Fruit fly (Drosophila melanogaster) whole organism, embryonic: ENCODE results near the gene Art4.
A peak's percentile ranks its signal among the peaks of the same experiment; 100 is the strongest.

Experiments
- Asciz ChIP-seq: fragments of 200-800 bp; sonication (Bioruptor generic); optimal IDR thresholded peaks from 2 replicates; lab custom pipeline; 2017; ENCODE audit warnings: missing biosample characterization, mild to moderate bottlenecking, missing genetic modification characterization, missing genetic modification reagents
- Awh ChIP-seq: fragments of 200-800 bp; sonication (Bioruptor generic); IDR thresholded peaks from 2 replicates; pipeline ENCODE4, ENCODE4 v1.3.6; 2022; ENCODE audit warnings: missing biosample characterization, missing genetic modification characterization
- CG11504 ChIP-seq: fragments of 200-800 bp; sonication (Bioruptor generic); optimal IDR thresholded peaks from 3 replicates; lab custom pipeline; 2019; ENCODE audit warnings: missing biosample characterization, mild to moderate bottlenecking, missing genetic modification characterization, moderate library complexity
- CG11695 ChIP-seq: fragments of 200-800 bp; sonication (Bioruptor generic); IDR thresholded peaks from 3 replicates; pipeline ENCODE4 v1.3.6; 2022; ENCODE audit warnings: missing biosample characterization, missing genetic modification characterization
- CG11696 ChIP-seq: fragments of 200-800 bp; sonication (Bioruptor generic); IDR thresholded peaks from 2 replicates; pipeline ENCODE4 v1.3.6; 2022; ENCODE audit warnings: missing biosample characterization, missing genetic modification characterization
- CG12155 ChIP-seq: fragments of 200-800 bp; sonication (Bioruptor generic); optimal IDR thresholded peaks from 3 replicates; lab custom pipeline; 2016; ENCODE audit warnings: missing biosample characterization, missing genetic modification characterization
- CG12744 ChIP-seq: fragments of 200-800 bp; sonication (Bioruptor generic); optimal IDR thresholded peaks from 2 replicates; lab custom pipeline; 2016; ENCODE audit warnings: missing biosample characterization, missing genetic modification characterization
- CG14860 ChIP-seq: fragments of 200-800 bp; sonication (Bioruptor generic); IDR thresholded peaks from 3 replicates; pipeline ENCODE4 v1.3.6; 2022; ENCODE audit warnings: missing biosample characterization, missing genetic modification characterization; ENCODE audit not compliant: partially characterized antibody
- CG15269 ChIP-seq: fragments of 200-800 bp; sonication (Bioruptor generic); optimal IDR thresholded peaks from 2 replicates; lab custom pipeline; 2018; ENCODE audit warnings: missing biosample characterization, mild to moderate bottlenecking, missing genetic modification characterization, moderate library complexity
- CG17359 ChIP-seq: fragments of 200-800 bp; sonication (Bioruptor generic); optimal IDR thresholded peaks from 3 replicates; lab custom pipeline; 2018; ENCODE audit warnings: missing biosample characterization, mild to moderate bottlenecking, missing genetic modification characterization, moderate library complexity
- CG17361 ChIP-seq: fragments of 200-800 bp; sonication (Bioruptor generic); IDR thresholded peaks from 3 replicates; pipeline ENCODE4 v1.3.6; 2022; ENCODE audit warnings: missing biosample characterization, missing genetic modification characterization
- CG17802 ChIP-seq: fragments of 200-800 bp; sonication (Bioruptor generic); optimal IDR thresholded peaks from 2 replicates; lab custom pipeline; 2018; ENCODE audit warnings: missing biosample characterization, mild to moderate bottlenecking, missing genetic modification characterization, moderate library complexity
- CG2120 ChIP-seq: fragments of 200-800 bp; sonication (Bioruptor generic); optimal IDR thresholded peaks from 3 replicates; lab custom pipeline; 2016; ENCODE audit warnings: missing biosample characterization, missing genetic modification characterization
- CG2202 ChIP-seq: fragments of 200-800 bp; sonication (Bioruptor generic); optimal IDR thresholded peaks from 2 replicates; lab custom pipeline; 2018; ENCODE audit warnings: missing biosample characterization, mild to moderate bottlenecking, missing genetic modification characterization
- CG3065 ChIP-seq: fragments of 200-800 bp; sonication (Bioruptor generic); optimal IDR thresholded peaks from 2 replicates; lab custom pipeline; 2016; ENCODE audit warnings: missing biosample characterization, missing genetic modification characterization
- CG31388 ChIP-seq: fragments of 200-800 bp; sonication (Bioruptor generic); optimal IDR thresholded peaks from 2 replicates; lab custom pipeline; 2016; ENCODE audit warnings: missing biosample characterization, missing genetic modification characterization
- CG32532 ChIP-seq: fragments of 200-800 bp; sonication (Bioruptor generic); IDR thresholded peaks from 2 replicates; pipeline ENCODE4 v1.3.6; 2022; ENCODE audit warnings: missing biosample characterization, missing genetic modification characterization
- CG34422 ChIP-seq: fragments of 200-800 bp; sonication (Bioruptor generic); IDR thresholded peaks from 3 replicates; pipeline ENCODE4 v1.3.6; 2022; ENCODE audit warnings: missing biosample characterization, missing genetic modification characterization
- CG4424 ChIP-seq: fragments of 200-800 bp; sonication (Bioruptor generic); optimal IDR thresholded peaks from 3 replicates; lab custom pipeline; 2016; ENCODE audit warnings: missing biosample characterization, missing genetic modification characterization
- CG6175 ChIP-seq: fragments of 200-800 bp; sonication (Bioruptor generic); IDR thresholded peaks from 3 replicates; pipeline ENCODE4 v1.3.6; 2022; ENCODE audit warnings: missing biosample characterization, missing genetic modification characterization
- CG6254 ChIP-seq: fragments of 200-800 bp; sonication (Bioruptor generic); optimal IDR thresholded peaks from 3 replicates; lab custom pipeline; 2017; ENCODE audit warnings: mild to moderate bottlenecking, missing biosample characterization, missing genetic modification reagents, missing genetic modification characterization
- CG6791 ChIP-seq: fragments of 200-800 bp; sonication (Bioruptor generic); IDR thresholded peaks from 3 replicates; pipeline ENCODE4 v1.3.6; 2022; ENCODE audit warnings: missing biosample characterization, missing genetic modification characterization; ENCODE audit not compliant: partially characterized antibody
- CG7357 ChIP-seq: fragments of 200-800 bp; sonication (Bioruptor generic); IDR thresholded peaks from 3 replicates; pipeline ENCODE4 v1.3.6; 2022; ENCODE audit warnings: missing biosample characterization, missing genetic modification characterization
- CG7987 ChIP-seq: fragments of 200-800 bp; sonication (Bioruptor generic); optimal IDR thresholded peaks from 2 replicates; lab custom pipeline; 2018; ENCODE audit warnings: missing biosample characterization, mild to moderate bottlenecking, missing genetic modification characterization, moderate library complexity
- CG9932 ChIP-seq: fragments of 200-800 bp; sonication (Bioruptor generic); IDR thresholded peaks from 2 replicates; pipeline ENCODE4 v1.3.6; 2022; ENCODE audit warnings: missing biosample characterization, missing genetic modification characterization
- CkIIα-i1 ChIP-seq: fragments of 200-800 bp; sonication (Bioruptor generic); IDR thresholded peaks from 2 replicates; pipeline ENCODE4 v1.3.6; 2022; ENCODE audit warnings: missing biosample characterization, missing genetic modification characterization
- Deaf1 ChIP-seq: fragments of 200-800 bp; optimal IDR thresholded peaks from 3 replicates; lab custom pipeline; 2019; ENCODE audit warnings: missing biosample characterization, mild to moderate bottlenecking, missing genetic modification characterization, moderate library complexity
- Drgx ChIP-seq: fragments of 200-800 bp; sonication (Bioruptor generic); IDR thresholded peaks from 2 replicates; pipeline ENCODE4 v1.3.6; 2022; ENCODE audit warnings: missing biosample characterization, missing genetic modification characterization
- HLH54F ChIP-seq: fragments of 200-800 bp; sonication (Bioruptor generic); optimal IDR thresholded peaks from 3 replicates; lab custom pipeline; 2016; ENCODE audit warnings: missing biosample characterization, missing genetic modification characterization
- MESR4 ChIP-seq: fragments of 200-800 bp; sonication (Bioruptor generic); optimal IDR thresholded peaks from 2 replicates; lab custom pipeline; 2018; ENCODE audit warnings: missing biosample characterization, mild to moderate bottlenecking, missing genetic modification characterization, moderate library complexity
- Myb ChIP-seq: fragments of 200-800 bp; sonication (Bioruptor generic); optimal IDR thresholded peaks from 2 replicates; lab custom pipeline; 2016; ENCODE audit warnings: missing biosample characterization, missing genetic modification characterization
- NK7.1 ChIP-seq: fragments of 200-800 bp; sonication (Bioruptor generic); optimal IDR thresholded peaks from 3 replicates; lab custom pipeline; 2016; ENCODE audit warnings: missing biosample characterization, missing genetic modification characterization
- Poxn ChIP-seq: fragments of 200-800 bp; sonication (Bioruptor generic); IDR thresholded peaks from 2 replicates; pipeline ENCODE4 v1.3.6; 2022; ENCODE audit warnings: missing biosample characterization, missing genetic modification characterization
- Rfx ChIP-seq: fragments of 200-800 bp; sonication (Bioruptor generic); IDR thresholded peaks from 2 replicates; pipeline ENCODE4 v1.3.6; 2022; ENCODE audit warnings: missing biosample characterization, missing genetic modification characterization
- Stat92E ChIP-seq, 3 experiments: fragments of >200 bp in 2 of 3; fragments of 200-800 bp in 1 of 3; sonication (Bioruptor generic) in 1 of 3; optimal IDR thresholded peaks; 2 replicates each; lab custom pipeline; 2017 to 2019; ENCODE audit warnings: missing biosample characterization in 3 of 3, missing genetic modification characterization in 3 of 3, mild to moderate bottlenecking in 1 of 3, moderate library complexity in 1 of 3
- Usf ChIP-seq: fragments of 200-800 bp; sonication (Bioruptor generic); optimal IDR thresholded peaks from 2 replicates; lab custom pipeline; 2017; ENCODE audit warnings: missing genotype, missing biosample characterization, missing genetic modification characterization
- al ChIP-seq: fragments of 200-800 bp; sonication (Bioruptor generic); IDR thresholded peaks from 2 replicates; pipeline ENCODE4 v1.3.6; 2022; ENCODE audit warnings: missing biosample characterization, missing genetic modification characterization
- bab2 ChIP-seq: fragments of 200-800 bp; sonication (Bioruptor generic); optimal IDR thresholded peaks from 2 replicates; lab custom pipeline; 2016; ENCODE audit warnings: missing biosample characterization, missing genetic modification characterization
- chif ChIP-seq, 2 experiments: fragments of 200-800 bp; sonication (Bioruptor generic); optimal IDR thresholded peaks; 3 replicates each; lab custom pipeline; 2016; ENCODE audit warnings: missing biosample characterization in 2 of 2, missing genetic modification characterization in 2 of 2
- dimm ChIP-seq: fragments of 200-800 bp; sonication (Bioruptor generic); IDR thresholded peaks from 2 replicates; pipeline ENCODE4 v1.3.6; 2022; ENCODE audit warnings: missing biosample characterization, missing genetic modification characterization
- dm ChIP-seq: fragments of 200-800 bp; sonication (Bioruptor generic); optimal IDR thresholded peaks from 3 replicates; lab custom pipeline; 2016; ENCODE audit warnings: missing biosample characterization, missing genetic modification characterization
- gem ChIP-seq: fragments of 200-800 bp; sonication (Bioruptor generic); optimal IDR thresholded peaks from 2 replicates; lab custom pipeline; 2019; ENCODE audit warnings: missing biosample characterization, mild to moderate bottlenecking, missing genetic modification characterization, moderate library complexity
- hb ChIP-seq: fragments of 200-800 bp; sonication (Bioruptor generic); IDR thresholded peaks from 3 replicates; pipeline ENCODE4 v1.3.6; 2022; ENCODE audit warnings: missing biosample characterization, missing genetic modification characterization; ENCODE audit not compliant: partially characterized antibody
- org-1 ChIP-seq: fragments of 200-800 bp; sonication (Bioruptor generic); optimal IDR thresholded peaks from 2 replicates; lab custom pipeline; 2017; ENCODE audit warnings: missing biosample characterization, missing genetic modification characterization
- salm ChIP-seq: fragments of 200-800 bp; sonication (Bioruptor generic); optimal IDR thresholded peaks from 2 replicates; lab custom pipeline; 2018; ENCODE audit warnings: missing biosample characterization, mild to moderate bottlenecking, missing genetic modification characterization
- slbo ChIP-seq: fragments of 200-800 bp; sonication (Bioruptor generic); IDR thresholded peaks from 2 replicates; pipeline ENCODE4 v1.3.6; 2022; ENCODE audit warnings: missing biosample characterization, missing genetic modification characterization
- trh ChIP-seq: fragments of 200-800 bp; sonication (Bioruptor generic); optimal IDR thresholded peaks from 2 replicates; lab custom pipeline; 2016; ENCODE audit warnings: missing biosample characterization, missing genetic modification characterization
- tx ChIP-seq: fragments of 200-800 bp; sonication (Bioruptor generic); optimal IDR thresholded peaks from 2 replicates; lab custom pipeline; 2016; ENCODE audit warnings: missing biosample characterization, missing genetic modification characterization
- unpg ChIP-seq: fragments of 200-800 bp; sonication (Bioruptor generic); optimal IDR thresholded peaks from 3 replicates; lab custom pipeline; 2018; ENCODE audit warnings: missing biosample characterization, mild to moderate bottlenecking, missing genetic modification characterization, moderate library complexity
- zf30C ChIP-seq: fragments of 200-800 bp; sonication (Bioruptor generic); optimal IDR thresholded peaks from 3 replicates; lab custom pipeline; 2018; ENCODE audit warnings: missing biosample characterization, mild to moderate bottlenecking, missing genetic modification characterization

Art4 gene

dm6 chr3R:9985585-9986393 lies at the start of gene Art4 (continued):
- TF ChIP-seq al (GFP tag; lab: Robert Waterston, UW) (no peak), unpg (GFP tag; lab: Kevin White, UChicago) (no peak), CG15269 (peak; percentile 4), CG31388 (GFP tag; lab: Kevin White, UChicago) (no peak), CG17361 (GFP tag; lab: Robert Waterston, UW) (no peak; the same call in none of the 3 replicates), Stat92E (GFP tag; optimal IDR thresholded peaks at IDR 0.05; lab: Kevin White, UChicago) (no peak), Asciz (no peak), CG17802 (tag; lab: Kevin White, UChicago) (no peak), org-1 (GFP tag; lab: Kevin White, UChicago) (no peak), tx (GFP tag; lab: Kevin White, UChicago) (no peak), CG2202 (tag; lab: Kevin White, UChicago) (no peak), trh (GFP tag; lab: Kevin White, UChicago) (no peak), CG4424 (GFP tag; lab: Kevin White, UChicago) (no peak), CG11696 (GFP tag; lab: Robert Waterston, UW) (no peak), CG7987 (GFP tag; lab: Kevin White, UChicago) (no peak), Deaf1 (tag; lab: Kevin White, UChicago) (no peak), zf30C (GFP tag; lab: Kevin White, UChicago) (no peak), CG7357 (GFP tag; lab: Robert Waterston, UW) (no peak), dimm (no peak), CG3065 (GFP tag; lab: Kevin White, UChicago) (no peak), gem (no peak), Rfx (peak; percentile 28; the same call in 1 of the 2 replicates), HLH54F (peak; percentile 41), CG11504 (no peak), CG6175 (GFP tag; lab: Robert Waterston, UW) (no peak), CG17359 (tag; lab: Kevin White, UChicago) (no peak), CG12155 (GFP tag; lab: Kevin White, UChicago) (peak; percentile 29), dm (GFP tag; lab: Kevin White, UChicago) (peak; percentile 50), CG9932 (GFP tag; lab: Robert Waterston, UW) (peak; percentile 63), NK7.1 (GFP tag; lab: Kevin White, UChicago) (no peak), hb (GFP tag; lab: Robert Waterston, UW) (no peak), Drgx (GFP tag; lab: Robert Waterston, UW) (no peak), CG12744 (no peak), bab2 (GFP tag; lab: Kevin White, UChicago) (peak; percentile 26), CG34422 (GFP tag; lab: Robert Waterston, UW) (no peak), salm (tag; lab: Kevin White, UChicago) (no peak), Awh (no peak), CG14860 (GFP tag; lab: Robert Waterston, UW) (peak; percentile 44; the same call in 1 of the 3 replicates), CG6254 (peak; percentile 39), CG6791 (GFP tag; lab: Robert Waterston, UW) (peak; percentile 60; the same call in 2 of the 3 replicates), CG2120 (GFP tag; lab: Kevin White, UChicago) (peak; percentile 70), CG11695 (GFP tag; lab: Robert Waterston, UW) (no peak), CG32532 (GFP tag; lab: Robert Waterston, UW) (0 out of 2 replicates have a peak, but pooled peaks have one; percentile 13), Myb (GFP tag; lab: Kevin White, UChicago) (peak; percentile 39), MESR4 (GFP tag; lab: Kevin White, UChicago) (peak; percentile 65), CkIIα-i1 (GFP tag; lab: Robert Waterston, UW) (no peak), slbo (GFP tag; lab: Robert Waterston, UW) (no peak; the same call in 1 of the 2 replicates), Usf (GFP tag; lab: Kevin White, UChicago) (no peak), chif (GFP tag; optimal IDR thresholded peaks at IDR 0.05; lab: Kevin White, UChicago) (peak; percentile 17 to 26), Poxn (GFP tag; lab: Robert Waterston, UW) (no peak)
